Fruit fly (Drosophila melanogaster) whole organism, embryonic: Measurements from ENCODE around the gene CG31122.

Source experiments
- ATbp ChIP-seq: fragments of 200-800 bp; sonication (Bioruptor generic); optimal IDR thresholded peaks from 2 replicates; lab custom pipeline; 2017; ENCODE audit warnings: missing biosample characterization, mild to moderate bottlenecking, missing genetic modification characterization, missing genetic modification reagents
- CG1024 ChIP-seq: fragments of 200-800 bp; sonication (Bioruptor generic); IDR thresholded peaks from 2 replicates; pipeline ENCODE4 v1.3.6; 2022; ENCODE audit warnings: missing biosample characterization, missing genetic modification characterization
- CG10366 ChIP-seq: fragments of 200-800 bp; sonication (Bioruptor generic); IDR thresholded peaks from 2 replicates; pipeline ENCODE4 v1.3.6; 2022; ENCODE audit warnings: missing biosample characterization, missing genetic modification characterization
- CG11093 ChIP-seq: fragments of 200-800 bp; sonication (Bioruptor generic); IDR thresholded peaks from 3 replicates; pipeline ENCODE4 v1.3.6; 2022; ENCODE audit warnings: missing biosample characterization, missing genetic modification characterization
- CG11456 ChIP-seq: fragments of 200-800 bp; sonication (Bioruptor generic); IDR thresholded peaks from 3 replicates; pipeline ENCODE4 v1.3.6; 2022; ENCODE audit warnings: missing biosample characterization, missing genetic modification characterization
- CG11504 ChIP-seq: fragments of 200-800 bp; sonication (Bioruptor generic); optimal IDR thresholded peaks from 3 replicates; lab custom pipeline; 2019; ENCODE audit warnings: missing biosample characterization, mild to moderate bottlenecking, missing genetic modification characterization, moderate library complexity
- CG12155 ChIP-seq: fragments of 200-800 bp; sonication (Bioruptor generic); optimal IDR thresholded peaks from 3 replicates; lab custom pipeline; 2016; ENCODE audit warnings: missing biosample characterization, missing genetic modification characterization
- CG15514 ChIP-seq: fragments of 200-800 bp; sonication (Bioruptor generic); optimal IDR thresholded peaks from 3 replicates; lab custom pipeline; 2017; ENCODE audit warnings: missing biosample characterization, missing genetic modification characterization, mild to moderate bottlenecking, moderate library complexity, missing genetic modification reagents
- CG1602 ChIP-seq: fragments of 200-800 bp; sonication (Bioruptor generic); optimal IDR thresholded peaks from 3 replicates; lab custom pipeline; 2016; ENCODE audit warnings: missing biosample characterization, missing genetic modification characterization
- CG18262 ChIP-seq: fragments of 200-800 bp; optimal IDR thresholded peaks from 3 replicates; lab custom pipeline; 2019; ENCODE audit warnings: missing biosample characterization, mild to moderate bottlenecking, missing genetic modification characterization, moderate library complexity
- CG2202 ChIP-seq: fragments of 200-800 bp; sonication (Bioruptor generic); optimal IDR thresholded peaks from 2 replicates; lab custom pipeline; 2018; ENCODE audit warnings: missing biosample characterization, mild to moderate bottlenecking, missing genetic modification characterization
- CG32532 ChIP-seq: fragments of 200-800 bp; sonication (Bioruptor generic); IDR thresholded peaks from 2 replicates; pipeline ENCODE4 v1.3.6; 2022; ENCODE audit warnings: missing biosample characterization, missing genetic modification characterization
- CG4730 ChIP-seq: fragments of 200-800 bp; sonication (Bioruptor generic); IDR thresholded peaks from 2 replicates; pipeline ENCODE4 v1.3.6; 2022; ENCODE audit warnings: missing biosample characterization, missing genetic modification characterization
- CG5953 ChIP-seq: fragments of 200-800 bp; sonication (Bioruptor generic); IDR thresholded peaks from 2 replicates; pipeline ENCODE4 v1.3.6; 2022; ENCODE audit warnings: missing biosample characterization, missing genetic modification characterization
- CG6689 ChIP-seq: fragments of 200-800 bp; sonication (Bioruptor generic); IDR thresholded peaks from 2 replicates; pipeline ENCODE4 v1.3.6; 2022; ENCODE audit warnings: missing biosample characterization, missing genetic modification characterization
- CG6813 ChIP-seq: fragments of 200-800 bp; sonication (Bioruptor generic); optimal IDR thresholded peaks from 2 replicates; lab custom pipeline; 2017; ENCODE audit warnings: missing biosample characterization, missing genetic modification characterization, mild to moderate bottlenecking, moderate library complexity, missing genetic modification reagents
- CG8478 ChIP-seq: fragments of >200 bp; optimal IDR thresholded peaks from 2 replicates; lab custom pipeline; 2018
- CG8765 ChIP-seq: fragments of 200-800 bp; sonication (Bioruptor generic); IDR thresholded peaks from 2 replicates; pipeline ENCODE4 v1.3.6; 2022; ENCODE audit warnings: missing biosample characterization, missing genetic modification characterization
- CG9609 ChIP-seq: fragments of 200-800 bp; sonication (Bioruptor generic); optimal IDR thresholded peaks from 3 replicates; lab custom pipeline; 2016; ENCODE audit warnings: missing biosample characterization, missing genetic modification characterization
- CG9797 ChIP-seq: fragments of 200-800 bp; sonication (Bioruptor generic); optimal IDR thresholded peaks from 3 replicates; lab custom pipeline; 2018; ENCODE audit warnings: missing biosample characterization, mild to moderate bottlenecking, missing genetic modification characterization
- Dfd ChIP-seq, 2 experiments: fragments of >200 bp; optimal IDR thresholded peaks; 2 replicates each; lab custom pipeline; 2017; ENCODE audit warnings: missing biosample characterization in 2 of 2, missing genetic modification characterization in 2 of 2
- Ets65A ChIP-seq: fragments of 200-800 bp; sonication (Bioruptor generic); peaks from one replicate; lab custom pipeline; 2016; ENCODE audit warnings: missing biosample characterization, missing genetic modification characterization
- GATAe ChIP-seq: fragments of 200-800 bp; sonication (Bioruptor generic); conservative IDR thresholded peaks from 2 replicates; pipeline ENCODE4 v1.3.6; 2022; ENCODE audit warnings: missing biosample characterization, missing genetic modification characterization
- Hey ChIP-seq: fragments of 200-800 bp; sonication (Bioruptor generic); optimal IDR thresholded peaks from 3 replicates; lab custom pipeline; 2018; ENCODE audit warnings: missing biosample characterization, mild to moderate bottlenecking, missing genetic modification characterization
- Hmr ChIP-seq: fragments of 200-800 bp; sonication (Bioruptor generic); optimal IDR thresholded peaks from 3 replicates; lab custom pipeline; 2017; ENCODE audit warnings: mild to moderate bottlenecking, missing biosample characterization, missing genetic modification reagents, missing genetic modification characterization
- Kr ChIP-seq: fragments of 200-800 bp; sonication (Bioruptor generic); optimal IDR thresholded peaks from 2 replicates; lab custom pipeline; 2017; ENCODE audit warnings: missing biosample characterization, mild to moderate bottlenecking, missing genetic modification characterization
- MESR4 ChIP-seq: fragments of 200-800 bp; sonication (Bioruptor generic); optimal IDR thresholded peaks from 2 replicates; lab custom pipeline; 2018; ENCODE audit warnings: missing biosample characterization, mild to moderate bottlenecking, missing genetic modification characterization, moderate library complexity
- Sox100B ChIP-seq: fragments of 200-800 bp; sonication (Bioruptor generic); optimal IDR thresholded peaks from 3 replicates; lab custom pipeline; 2018; ENCODE audit warnings: missing biosample characterization, mild to moderate bottlenecking, missing genetic modification characterization
- Stat92E ChIP-seq, 3 experiments: fragments of >200 bp in 2 of 3; fragments of 200-800 bp in 1 of 3; sonication (Bioruptor generic) in 1 of 3; optimal IDR thresholded peaks; 2 replicates each; lab custom pipeline; 2017 to 2019; ENCODE audit warnings: missing biosample characterization in 3 of 3, missing genetic modification characterization in 3 of 3, mild to moderate bottlenecking in 1 of 3, moderate library complexity in 1 of 3
- Tbp ChIP-seq: fragments of >200 bp; optimal IDR thresholded peaks from 2 replicates; lab custom pipeline; 2018; ENCODE audit warnings: missing biosample characterization, missing genetic modification characterization
- Vsx1 ChIP-seq: fragments of 200-800 bp; sonication (Bioruptor generic); optimal IDR thresholded peaks from 2 replicates; lab custom pipeline; 2017; ENCODE audit warnings: missing biosample characterization, mild to moderate bottlenecking, missing genetic modification characterization, missing genetic modification reagents
- caup ChIP-seq: fragments of 200-800 bp; sonication (Bioruptor generic); optimal IDR thresholded peaks from 3 replicates; lab custom pipeline; 2017; ENCODE audit warnings: missing biosample characterization, mild to moderate bottlenecking, missing genetic modification characterization, moderate library complexity; ENCODE audit not compliant: severe bottlenecking
- chif ChIP-seq, 2 experiments: fragments of 200-800 bp; sonication (Bioruptor generic); optimal IDR thresholded peaks; 3 replicates each; lab custom pipeline; 2016; ENCODE audit warnings: missing biosample characterization in 2 of 2, missing genetic modification characterization in 2 of 2
- cwo ChIP-seq: fragments of 200-800 bp; sonication (Bioruptor generic); optimal IDR thresholded peaks from 3 replicates; lab custom pipeline; 2017; ENCODE audit warnings: missing biosample characterization, missing genetic modification characterization, mild to moderate bottlenecking, moderate library complexity, missing genetic modification reagents
- danr ChIP-seq: fragments of 200-800 bp; sonication (Bioruptor generic); IDR thresholded peaks from 2 replicates; pipeline ENCODE4 v1.3.6; 2022; ENCODE audit warnings: missing biosample characterization, missing genetic modification characterization
- dysf ChIP-seq: fragments of 200-800 bp; sonication (Bioruptor generic); IDR thresholded peaks from 3 replicates; pipeline ENCODE4 v1.3.6; 2022; ENCODE audit warnings: missing biosample characterization, missing genetic modification characterization
- exex ChIP-seq: fragments of 200-800 bp; sonication (Bioruptor generic); optimal IDR thresholded peaks from 4 replicates; lab custom pipeline; 2018; ENCODE audit warnings: missing biosample characterization, mild to moderate bottlenecking, missing genetic modification characterization, moderate library complexity
- gro ChIP-seq: fragments of 200-800 bp; sonication (Bioruptor generic); optimal IDR thresholded peaks from 2 replicates; lab custom pipeline; 2016; ENCODE audit warnings: missing biosample characterization, missing genetic modification characterization
- gsb ChIP-seq: fragments of 200-800 bp; sonication (Bioruptor generic); IDR thresholded peaks from 2 replicates; pipeline ENCODE4 v1.3.6; 2022; ENCODE audit warnings: missing biosample characterization, missing genetic modification characterization
- lab ChIP-seq: fragments of 200-800 bp; sonication (Bioruptor generic); optimal IDR thresholded peaks from 3 replicates; lab custom pipeline; 2017; ENCODE audit warnings: missing biosample characterization, missing genetic modification characterization, mild to moderate bottlenecking, moderate library complexity, missing genetic modification reagents
- oc ChIP-seq: fragments of 200-800 bp; sonication (Bioruptor generic); optimal IDR thresholded peaks from 2 replicates; lab custom pipeline; 2018; ENCODE audit warnings: missing biosample characterization, mild to moderate bottlenecking, missing genetic modification characterization, moderate library complexity
- org-1 ChIP-seq: fragments of 200-800 bp; sonication (Bioruptor generic); optimal IDR thresholded peaks from 2 replicates; lab custom pipeline; 2017; ENCODE audit warnings: missing biosample characterization, missing genetic modification characterization
- pb ChIP-seq: fragments of 200-800 bp; sonication (Bioruptor generic); optimal IDR thresholded peaks from 3 replicates; lab custom pipeline; 2016; ENCODE audit warnings: missing biosample characterization, missing genetic modification characterization
- pnt ChIP-seq: fragments of 200-800 bp; sonication (Bioruptor generic); optimal IDR thresholded peaks from 3 replicates; lab custom pipeline; 2016; ENCODE audit warnings: missing biosample characterization, missing genetic modification characterization
- twi ChIP-seq: fragments of 200-800 bp; optimal IDR thresholded peaks from 2 replicates; lab custom pipeline; 2019; ENCODE audit warnings: missing biosample characterization, mild to moderate bottlenecking, missing genetic modification characterization, moderate library complexity
- usp ChIP-seq: fragments of >200 bp; optimal IDR thresholded peaks from 2 replicates; lab custom pipeline; 2017; ENCODE audit warnings: missing biosample characterization, missing genetic modification characterization
- wdn ChIP-seq: fragments of 200-800 bp; sonication (Bioruptor generic); IDR thresholded peaks from 2 replicates; pipeline ENCODE4 v1.3.6; 2022; ENCODE audit warnings: missing biosample characterization, missing genetic modification characterization

Gene CG31122

DNA sequence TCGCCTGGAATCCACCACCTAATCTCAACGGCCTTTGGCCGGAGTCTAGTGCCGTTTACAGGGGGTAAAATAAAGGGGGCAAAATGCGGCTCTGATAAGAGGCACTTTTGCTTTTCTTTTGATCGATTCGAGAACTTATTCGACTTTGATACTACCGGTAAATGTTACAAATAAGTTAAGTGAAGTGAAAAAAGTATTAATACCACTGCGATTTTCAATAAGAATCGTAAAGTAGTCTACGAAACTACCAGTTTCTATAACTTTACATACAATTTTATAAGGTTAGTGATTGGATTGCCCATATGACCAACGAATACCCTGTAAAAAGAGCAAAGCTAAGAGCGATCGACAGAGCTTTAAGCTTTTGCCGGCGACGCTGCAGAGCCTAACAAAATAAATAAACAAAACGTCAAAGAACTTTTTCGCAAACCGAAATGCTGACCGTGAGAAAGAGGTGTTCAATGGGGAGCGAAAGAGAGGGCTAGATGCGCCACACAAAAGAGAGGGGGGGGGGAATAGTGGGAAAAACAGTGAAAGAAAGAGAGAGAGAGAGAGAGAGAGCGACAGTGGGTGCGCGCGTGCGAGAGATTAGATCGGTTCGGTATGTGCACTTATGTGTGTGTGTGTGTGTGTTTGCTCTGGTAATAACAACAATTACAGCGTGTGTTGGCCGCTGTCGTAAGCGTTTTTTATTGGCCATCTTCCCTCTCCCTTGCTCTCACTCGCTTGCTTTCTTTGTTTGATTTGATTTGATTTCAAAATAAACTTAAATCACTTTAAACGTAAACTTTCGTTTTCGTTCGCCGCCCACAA, 24.1 kb upstream of the CG31122 start (continued):
- TF ChIP-seq CG1602 = peak; percentile 43
- peak; percentile 15; the same call in 1 of the 2 replicates for TF ChIP-seq CG1024
- TF ChIP-seq ATbp (GFP tag; lab: Kevin White, UChicago) = peak; percentile 20
- TF ChIP-seq twi (tag; lab: Kevin White, UChicago) = no peak
- TF ChIP-seq lab = peak; percentile 81
- no peak for TF ChIP-seq CG8765 (GFP tag; lab: Robert Waterston, UW)
- no peak for TF ChIP-seq CG5953
- no peak for TF ChIP-seq usp (GFP tag; lab: Kevin White, UChicago)
- peak; percentile 70 for TF ChIP-seq dysf
- peak; percentile 34 for TF ChIP-seq CG9609 (GFP tag; lab: Kevin White, UChicago)
- TF ChIP-seq org-1 = peak; percentile 60
- no peak for TF ChIP-seq Stat92E (GFP tag; optimal IDR thresholded peaks at IDR 0.05; lab: Kevin White, UChicago)
- TF ChIP-seq danr (GFP tag; lab: Robert Waterston, UW) = 0 out of 2 replicates have a peak, but pooled peaks have one; percentile 13
- peak; percentile 25 for TF ChIP-seq CG6813 (GFP tag; lab: Kevin White, UChicago)
- peak; percentile 32 for TF ChIP-seq CG8478 (lab: Kevin White, UChicago)
- TF ChIP-seq pnt (GFP tag; lab: Kevin White, UChicago) = peak; percentile 60
- peak; percentile 44 for TF ChIP-seq Hey (tag; lab: Kevin White, UChicago)

DNA sequence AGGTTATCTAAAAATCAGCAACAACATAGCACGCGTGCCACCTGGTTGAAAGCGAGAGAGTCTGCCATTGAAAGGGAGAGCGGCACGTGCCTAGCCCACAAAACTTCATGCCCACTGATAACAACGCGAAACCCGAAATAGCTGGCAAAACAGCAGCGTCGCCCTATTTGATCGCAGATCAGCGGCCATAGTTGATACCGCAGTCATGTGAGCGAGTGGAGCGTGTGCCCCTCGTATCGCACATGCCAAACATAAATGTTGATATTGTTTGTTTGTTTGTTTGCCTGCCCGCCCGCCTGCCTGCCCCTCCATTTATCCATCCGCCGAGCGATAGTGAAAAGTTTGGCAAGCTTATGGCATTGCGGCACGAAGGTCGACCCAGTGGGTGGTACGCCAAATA, 20.2 kb upstream of the CG31122 start:
- TF ChIP-seq lab = peak; percentile 49
- 0 out of 3 replicates have a peak, but pooled peaks have one; percentile 24 for TF ChIP-seq CG11456 (GFP tag; lab: Robert Waterston, UW)
- 0 out of 2 replicates have a peak, but pooled peaks have one; percentile 15 for TF ChIP-seq GATAe (GFP tag; lab: Robert Waterston, UW)
- no peak for TF ChIP-seq CG18262 (tag; lab: Kevin White, UChicago)
- peak; percentile 13 for TF ChIP-seq Hmr (GFP tag; lab: Kevin White, UChicago)
- peak; percentile 8 for TF ChIP-seq CG15514 (GFP tag; lab: Kevin White, UChicago)
- TF ChIP-seq CG12155 (GFP tag; lab: Kevin White, UChicago) = no peak
- peak; percentile 18 for TF ChIP-seq exex
- TF ChIP-seq gsb (GFP tag; lab: Robert Waterston, UW) = no peak
- peak; percentile 27 for TF ChIP-seq gro (GFP tag; lab: Kevin White, UChicago)
- TF ChIP-seq caup (GFP tag; lab: Kevin White, UChicago) = peak; percentile 28
- TF ChIP-seq CG2202 (tag; lab: Kevin White, UChicago) = no peak
- TF ChIP-seq CG4730 (GFP tag; lab: Robert Waterston, UW) = no peak
- no peak for TF ChIP-seq CG9797 (GFP tag; lab: Kevin White, UChicago)
- TF ChIP-seq Hey (tag; lab: Kevin White, UChicago) = peak; percentile 81
- peak; percentile 97 for TF ChIP-seq cwo (GFP tag; lab: Kevin White, UChicago)

DNA sequence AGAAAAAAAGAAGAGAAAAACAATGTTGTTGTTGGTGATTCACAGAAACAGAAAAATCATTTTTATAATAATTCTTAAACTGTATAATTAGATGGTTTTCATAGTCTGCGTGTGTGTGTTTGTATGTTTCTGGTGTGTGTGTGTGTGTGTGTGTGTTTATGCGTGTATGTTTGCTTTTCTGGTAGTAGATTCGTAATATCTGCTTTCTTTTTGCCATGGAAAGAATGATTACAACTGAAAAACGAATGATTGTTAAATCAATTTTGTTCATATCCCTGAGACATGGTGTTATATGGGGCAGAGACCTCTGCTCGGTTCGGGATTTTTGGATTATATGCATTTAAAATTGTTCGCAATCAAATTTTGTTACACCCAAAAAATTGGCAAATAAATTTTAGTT, 10.7 kb upstream of the CG31122 start:
- TF ChIP-seq CG32532 (no peak), oc (no peak)

DNA sequence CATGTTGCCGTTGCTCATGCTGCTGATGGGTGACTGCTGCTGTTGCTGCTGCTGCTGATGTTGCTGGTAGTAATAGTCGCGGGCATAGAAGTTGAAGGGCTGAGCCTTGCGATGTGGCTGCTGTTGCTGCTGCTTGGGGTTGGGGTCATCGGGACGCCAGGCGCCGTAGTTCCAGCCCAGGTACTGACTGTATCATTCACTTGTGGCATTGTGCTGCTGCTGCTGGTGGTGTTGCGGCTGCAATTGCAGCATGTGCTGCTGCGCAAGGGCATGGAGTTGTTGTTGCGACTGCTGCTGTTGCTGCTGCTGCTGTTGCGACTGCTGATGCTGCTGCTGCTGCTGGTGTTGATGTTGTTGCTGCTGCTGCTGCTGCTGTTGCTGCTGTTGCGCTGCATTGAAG, 9.8 kb upstream of the CG31122 start:
- no peak for TF ChIP-seq pb (GFP tag; lab: Kevin White, UChicago)
- TF ChIP-seq CG10366 (GFP tag; lab: Robert Waterston, UW) = no peak
- TF ChIP-seq Ets65A (GFP tag; lab: Kevin White, UChicago) = peak; percentile 16
- no peak for TF ChIP-seq Tbp (GFP tag; lab: Kevin White, UChicago)
- no peak for TF ChIP-seq chif (GFP tag; optimal IDR thresholded peaks at IDR 0.05; lab: Kevin White, UChicago)
- TF ChIP-seq Kr (GFP tag; lab: Kevin White, UChicago) = no peak
- peak; percentile 71 for TF ChIP-seq CG11504
- no peak for TF ChIP-seq Sox100B (GFP tag; lab: Kevin White, UChicago)
- TF ChIP-seq Vsx1 (GFP tag; lab: Kevin White, UChicago) = no peak
- no peak for TF ChIP-seq CG6689
- TF ChIP-seq Dfd (GFP tag; optimal IDR thresholded peaks at IDR 0.05; lab: Kevin White, UChicago) = peak in 1 of 2 experiments; percentile 24
- no peak for TF ChIP-seq wdn (GFP tag; lab: Robert Waterston, UW)
- no peak for TF ChIP-seq CG11093 (GFP tag; lab: Robert Waterston, UW)
- TF ChIP-seq MESR4 (GFP tag; lab: Kevin White, UChicago) = no peak
